Worm (Caenorhabditis elegans) whole organism, L1 larva: ENCODE results near the gene F08D12.3.

Experiments
- C16A3.4 ChIP-seq: fragments of 150-350 bp; optimal IDR thresholded peaks from 2 replicates; lab custom pipeline; 2014; ENCODE audit warnings: missing biosample characterization, missing genetic modification characterization
- F16B12.6 ChIP-seq: fragments of 150-350 bp; optimal IDR thresholded peaks from 2 replicates; lab custom pipeline; 2014; ENCODE audit warnings: missing biosample characterization, missing genetic modification characterization
- aha-1 ChIP-seq: fragments of 150-350 bp; optimal IDR thresholded peaks from 2 replicates; lab custom pipeline; 2014; ENCODE audit warnings: missing biosample characterization, missing genetic modification characterization
- blmp-1 ChIP-seq: fragments of 150-350 bp; optimal IDR thresholded peaks from 2 replicates; lab custom pipeline; 2014; ENCODE audit warnings: missing biosample characterization, missing genetic modification characterization
- ceh-63 ChIP-seq: fragments of 200-800 bp; sonication (Bioruptor generic); optimal IDR thresholded peaks from 2 replicates; lab custom pipeline; 2018; ENCODE audit warnings: mild to moderate bottlenecking, missing genetic modification characterization, missing compliant biosample characterization
- ceh-8 ChIP-seq: fragments of 200-800 bp; sonication (Bioruptor generic); optimal IDR thresholded peaks from 2 replicates; lab custom pipeline; 2018; ENCODE audit warnings: mild to moderate bottlenecking, missing genetic modification characterization, moderate library complexity, missing compliant biosample characterization
- ceh-82 ChIP-seq, 3 experiments: fragments of 150-350 bp in 1 of 3; sonication (generic microtip) in 2 of 3; optimal IDR thresholded peaks; 2 replicates each; lab custom pipeline; 2014 to 2017; ENCODE audit warnings: missing biosample characterization in 3 of 3, missing genetic modification characterization in 3 of 3
- dpl-1 ChIP-seq, 3 experiments: fragments of 150-350 bp in 2 of 3; sonication (generic microtip) in 1 of 3; optimal IDR thresholded peaks; 2 replicates each; lab custom pipeline; 2014 to 2017; ENCODE audit warnings: missing biosample characterization in 3 of 3, missing genetic modification characterization in 3 of 3, missing genetic modification reagents in 3 of 3
- efl-1 ChIP-seq, 4 experiments: fragments of 150-350 bp; optimal IDR thresholded peaks in 3 of 4; peaks in 1 of 4; 1 replicate in 1 of 4; 2 replicates in 3 of 4; lab custom pipeline; 2014; ENCODE audit warnings: missing biosample characterization in 2 of 4, missing genetic modification characterization in 2 of 4, missing genetic modification reagents in 2 of 4
- efl-3 ChIP-seq: fragments of 200-800 bp; sonication (Bioruptor generic); optimal IDR thresholded peaks from 2 replicates; lab custom pipeline; 2018; ENCODE audit warnings: mild to moderate bottlenecking, missing genetic modification characterization, missing compliant biosample characterization
- elt-2 ChIP-seq: sonication (generic microtip); optimal IDR thresholded peaks from 2 replicates; lab custom pipeline; 2016; ENCODE audit warnings: missing genetic modification characterization, mild to moderate bottlenecking, inconsistent platforms, missing compliant biosample characterization, missing genetic modification reagents
- fkh-4 ChIP-seq: sonication (generic microtip); optimal IDR thresholded peaks from 2 replicates; lab custom pipeline; 2016; ENCODE audit warnings: missing compliant biosample characterization, missing genetic modification characterization, borderline replicate concordance
- fkh-8 ChIP-seq: sonication (generic microtip); optimal IDR thresholded peaks from 2 replicates; lab custom pipeline; 2016; ENCODE audit warnings: mild to moderate bottlenecking, missing genetic modification characterization, missing compliant biosample characterization
- irx-1 ChIP-seq: sonication (generic microtip); optimal IDR thresholded peaks from 2 replicates; lab custom pipeline; 2016; ENCODE audit warnings: missing genetic modification characterization, missing compliant biosample characterization
- isw-1 ChIP-seq: fragments of 200-800 bp; sonication (Bioruptor generic); IDR thresholded peaks from 2 replicates; pipeline ENCODE4 v1.3.6; 2022; ENCODE audit warnings: missing genetic modification characterization, missing compliant biosample characterization
- lin-13 ChIP-seq: fragments of 150-350 bp; optimal IDR thresholded peaks from 2 replicates; lab custom pipeline; 2014; ENCODE audit warnings: missing biosample characterization, missing genetic modification reagents, missing genetic modification characterization
- lin-14 ChIP-seq: fragments of 200-800 bp; sonication (Bioruptor generic); optimal IDR thresholded peaks from 2 replicates; lab custom pipeline; 2018; ENCODE audit warnings: mild to moderate bottlenecking, missing genetic modification characterization, moderate library complexity, missing compliant biosample characterization
- lin-15B ChIP-seq: fragments of 150-350 bp; sonication (generic microtip); optimal IDR thresholded peaks from 3 replicates; lab custom pipeline; 2014; ENCODE audit warnings: missing biosample characterization, missing genetic modification characterization
- lin-35 ChIP-seq, 2 experiments: fragments of 150-350 bp; optimal IDR thresholded peaks; 2 replicates each; lab custom pipeline; 2014; ENCODE audit warnings: missing biosample characterization in 2 of 2, missing genetic modification characterization in 2 of 2, missing genetic modification reagents in 2 of 2
- lsy-2 ChIP-seq, 2 experiments: fragments of 150-350 bp; optimal IDR thresholded peaks; 2 replicates each; lab custom pipeline; 2014; ENCODE audit warnings: missing biosample characterization in 2 of 2, missing genetic modification characterization in 2 of 2
- mdl-1 ChIP-seq, 2 experiments: fragments of 150-350 bp; optimal IDR thresholded peaks; 2 replicates each; lab custom pipeline; 2014 to 2017; ENCODE audit warnings: missing biosample characterization in 2 of 2, missing genetic modification characterization in 2 of 2, inconsistent platforms in 1 of 2
- mef-2 ChIP-seq: fragments of 150-350 bp; optimal IDR thresholded peaks from 2 replicates; lab custom pipeline; 2014; ENCODE audit warnings: missing biosample characterization, missing genetic modification characterization
- nhr-11 ChIP-seq: fragments of 150-350 bp; optimal IDR thresholded peaks from 2 replicates; lab custom pipeline; 2014; ENCODE audit warnings: missing biosample characterization, missing genetic modification characterization
- nhr-19 ChIP-seq: fragments of 200-800 bp; sonication (Bioruptor generic); conservative IDR thresholded peaks from 2 replicates; pipeline ENCODE4 v1.3.6; 2022; ENCODE audit warnings: missing genetic modification characterization, missing compliant biosample characterization
- nhr-77 ChIP-seq: fragments of 150-350 bp; optimal IDR thresholded peaks from 2 replicates; lab custom pipeline; 2014; ENCODE audit warnings: missing biosample characterization, missing genetic modification characterization
- nhr-84 ChIP-seq: sonication (generic microtip); optimal IDR thresholded peaks from 2 replicates; lab custom pipeline; 2017; ENCODE audit warnings: missing biosample characterization, missing genetic modification characterization
- snpc-4 ChIP-seq: fragments of 150-350 bp; optimal IDR thresholded peaks from 2 replicates; lab custom pipeline; 2014; ENCODE audit warnings: missing biosample characterization, missing genetic modification characterization
- snu-23 ChIP-seq: sonication (generic microtip); optimal IDR thresholded peaks from 2 replicates; lab custom pipeline; 2016; ENCODE audit warnings: missing genetic modification characterization, missing compliant biosample characterization
- sptf-1 ChIP-seq: fragments of 150-350 bp; optimal IDR thresholded peaks from 2 replicates; lab custom pipeline; 2014; ENCODE audit warnings: missing biosample characterization, missing genetic modification characterization
- swsn-7 ChIP-seq: sonication (generic microtip); optimal IDR thresholded peaks from 2 replicates; lab custom pipeline; 2016; ENCODE audit warnings: missing genetic modification characterization, missing compliant biosample characterization
- tbx-2 ChIP-seq: sonication (generic microtip); optimal IDR thresholded peaks from 2 replicates; lab custom pipeline; 2016; ENCODE audit warnings: missing genetic modification characterization, missing compliant biosample characterization
- unc-130 ChIP-seq: fragments of 150-350 bp; optimal IDR thresholded peaks from 2 replicates; lab custom pipeline; 2017; ENCODE audit warnings: missing biosample characterization, missing genetic modification characterization, inconsistent platforms
- unc-30 ChIP-seq: sonication (generic microtip); optimal IDR thresholded peaks from 2 replicates; lab custom pipeline; 2017; ENCODE audit warnings: missing biosample characterization, missing genetic modification characterization
- unc-86 ChIP-seq: sonication (generic microtip); optimal IDR thresholded peaks from 2 replicates; lab custom pipeline; 2016; ENCODE audit warnings: missing genetic modification characterization, missing compliant biosample characterization
- unc-98 ChIP-seq: fragments of 200-800 bp; sonication (Bioruptor generic); IDR thresholded peaks from 2 replicates; pipeline ENCODE4 v1.3.6; 2022; ENCODE audit warnings: missing genetic modification characterization, missing compliant biosample characterization
- vab-15 ChIP-seq: sonication (generic microtip); optimal IDR thresholded peaks from 2 replicates; lab custom pipeline; 2017; ENCODE audit warnings: missing genotype, mild to moderate bottlenecking, missing genetic modification characterization, missing compliant biosample characterization
- xbp-1 ChIP-seq: sonication (generic microtip); optimal IDR thresholded peaks from 2 replicates; lab custom pipeline; 2016; ENCODE audit warnings: missing genetic modification characterization, missing compliant biosample characterization
- zag-1 ChIP-seq: fragments of 150-350 bp; optimal IDR thresholded peaks from 2 replicates; lab custom pipeline; 2014; ENCODE audit warnings: missing biosample characterization, missing genetic modification characterization

F08D12.3 gene

DNA sequence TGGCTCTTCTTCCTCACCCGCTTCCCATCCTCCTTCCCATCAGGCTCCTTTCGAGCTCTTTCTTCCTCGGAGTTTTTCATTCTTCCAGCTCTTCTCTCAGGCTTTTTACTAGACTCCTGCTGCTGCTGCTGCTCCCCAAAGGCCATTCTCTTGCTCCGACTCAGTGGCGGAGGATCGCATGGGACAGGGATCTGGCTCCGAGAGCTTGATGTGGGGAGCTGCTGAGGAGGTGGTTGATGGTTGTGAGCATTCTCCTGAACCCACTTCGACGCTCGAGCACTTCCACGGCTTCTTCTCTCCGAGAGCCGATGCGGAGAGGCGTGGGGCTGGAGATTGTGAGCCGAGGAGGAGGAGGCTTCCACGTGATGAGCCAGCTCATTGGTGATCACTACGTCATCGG is 6.4 kb downstream of the F08D12.3 start:
- no peak for TF ChIP-seq efl-1 (optimal IDR thresholded peaks at IDR 0.05; lab: Kevin White, UChicago)
- TF ChIP-seq efl-1 (GFP tag; optimal IDR thresholded peaks at IDR 0.05 in 1 of 2; lab: Kevin White, UChicago), result peak in 1 of 2 experiments; percentile 49
- no peak for TF ChIP-seq snu-23
- TF ChIP-seq, all 84 proteins: peak for 1

DNA sequence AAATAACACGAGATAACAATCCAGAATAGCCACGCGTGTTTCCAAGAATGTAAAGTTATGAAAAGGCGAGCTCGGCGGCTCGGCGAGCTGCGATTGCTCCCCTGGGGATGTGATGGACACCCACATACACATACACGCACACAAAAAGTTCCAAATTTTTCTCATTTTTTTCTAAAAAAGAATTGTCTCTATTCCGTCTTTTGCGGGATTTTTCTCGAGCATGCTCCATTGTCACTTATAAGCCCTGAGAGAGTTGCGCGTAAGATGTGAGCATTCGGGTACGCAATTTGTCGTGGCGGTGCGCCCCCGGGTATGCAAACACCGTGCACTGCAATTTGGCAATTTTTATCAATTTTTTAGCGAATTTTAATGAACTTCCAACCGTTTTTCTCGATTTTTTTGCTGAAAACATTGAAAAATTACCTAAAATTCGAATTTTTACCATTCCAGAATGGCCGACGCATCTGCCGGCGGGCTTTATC is 7.7 kb downstream of the F08D12.3 start, which contains the start of the genes F08D12.12 and srpa-72:
F08D12.12 (minus strand) TSS at position 51 of the 482 bp plus-strand sequence.
srpa-72 (plus strand) TSS at position 451 of the 482 bp plus-strand sequence.
- no peak for TF ChIP-seq sptf-1
- TF ChIP-seq unc-98 (GFP tag; lab: Robert Waterston, UW), result no peak
- peak; percentile 29 to 61 for TF ChIP-seq lin-35 (GFP tag; optimal IDR thresholded peaks at IDR 0.05; lab: Kevin White, UChicago)
- peak; percentile 15 for TF ChIP-seq lin-15B (tag; lab: Kevin White, UChicago)
- peak; percentile 57 for TF ChIP-seq lin-14
- no peak for TF ChIP-seq aha-1 (tag; lab: Kevin White, UChicago)
- peak; percentile 27 for TF ChIP-seq lin-13
- peak; percentile 91 for TF ChIP-seq F16B12.6 (tag; lab: Kevin White, UChicago)
- TF ChIP-seq snu-23, result peak; percentile 48
- peak; percentile 26 for TF ChIP-seq vab-15 (tag; lab: Kevin White, UChicago)
- peak; percentile 18; the same call in 1 of the 2 replicates for TF ChIP-seq isw-1 (GFP tag; lab: Robert Waterston, UW)
- no peak for TF ChIP-seq mef-2 (tag; lab: Kevin White, UChicago)
- TF ChIP-seq C16A3.4, result peak; percentile 42
- peak in 2 of 3 experiments; percentile 27 to 41 for TF ChIP-seq ceh-82 (tag; optimal IDR thresholded peaks at IDR 0.05; lab: Kevin White, UChicago)
- peak; percentile 36 to 63 for TF ChIP-seq lsy-2 (tag; optimal IDR thresholded peaks at IDR 0.05; lab: Kevin White, UChicago)
- TF ChIP-seq mdl-1 (tag; optimal IDR thresholded peaks at IDR 0.05; lab: Kevin White, UChicago), result peak in 1 of 2 experiments; percentile 18
- no peak for TF ChIP-seq efl-3 (GFP tag; lab: Kevin White, UChicago)
- TF ChIP-seq unc-130 (tag; lab: Kevin White, UChicago), result peak; percentile 64
- peak; percentile 10 for TF ChIP-seq swsn-7 (tag; lab: Kevin White, UChicago)
- peak; percentile 27 for TF ChIP-seq xbp-1
- no peak for TF ChIP-seq ceh-63 (GFP tag; lab: Kevin White, UChicago)
- TF ChIP-seq nhr-19 (GFP tag; lab: Robert Waterston, UW), result peak; percentile 23
- TF ChIP-seq efl-1 (optimal IDR thresholded peaks at IDR 0.05; lab: Kevin White, UChicago), result peak; percentile 56 to 60
- TF ChIP-seq efl-1 (GFP tag; optimal IDR thresholded peaks at IDR 0.05 in 1 of 2; lab: Kevin White, UChicago), result peak; percentile 53 to 95
- TF ChIP-seq dpl-1 (GFP tag; optimal IDR thresholded peaks at IDR 0.05; lab: Kevin White, UChicago), result peak; percentile 23 to 57 (median 57)

DNA sequence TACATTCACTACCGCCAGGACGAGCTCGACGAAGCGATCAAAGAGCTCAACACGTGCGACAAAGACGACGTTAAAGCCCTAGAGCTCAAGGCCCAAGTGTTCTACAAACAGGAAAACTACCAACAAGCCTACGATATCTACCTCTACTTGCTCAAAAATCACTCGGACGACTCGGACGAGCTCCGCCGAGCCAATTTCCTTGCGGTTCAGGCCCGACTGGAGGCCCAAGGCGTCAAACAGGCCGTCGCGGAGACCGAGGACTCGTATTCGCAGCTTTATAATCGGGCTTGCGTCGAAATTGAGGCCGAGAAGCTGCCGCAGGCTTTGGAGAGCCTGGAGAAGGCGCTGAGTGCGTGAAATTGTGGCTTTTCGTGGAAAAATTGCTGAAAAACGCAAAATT is 8.5 kb downstream of the F08D12.3 start:
- TF ChIP-seq snpc-4 (tag; lab: Kevin White, UChicago), result no peak
- TF ChIP-seq efl-3 (GFP tag; lab: Kevin White, UChicago), result no peak
- TF ChIP-seq lsy-2 (tag; optimal IDR thresholded peaks at IDR 0.05; lab: Kevin White, UChicago), result no peak
- no peak for TF ChIP-seq zag-1 (tag; lab: Kevin White, UChicago)
- TF ChIP-seq nhr-11 (tag; lab: Kevin White, UChicago), result no peak
- no peak for TF ChIP-seq tbx-2
- TF ChIP-seq fkh-4, result no peak
- TF ChIP-seq sptf-1, result no peak
- TF ChIP-seq elt-2 (tag; lab: Kevin White, UChicago), result no peak
- TF ChIP-seq irx-1, result no peak
- no peak for TF ChIP-seq fkh-8 (tag; lab: Kevin White, UChicago)
- TF ChIP-seq nhr-84, result no peak
- no peak for TF ChIP-seq nhr-77 (tag; lab: Kevin White, UChicago)

DNA sequence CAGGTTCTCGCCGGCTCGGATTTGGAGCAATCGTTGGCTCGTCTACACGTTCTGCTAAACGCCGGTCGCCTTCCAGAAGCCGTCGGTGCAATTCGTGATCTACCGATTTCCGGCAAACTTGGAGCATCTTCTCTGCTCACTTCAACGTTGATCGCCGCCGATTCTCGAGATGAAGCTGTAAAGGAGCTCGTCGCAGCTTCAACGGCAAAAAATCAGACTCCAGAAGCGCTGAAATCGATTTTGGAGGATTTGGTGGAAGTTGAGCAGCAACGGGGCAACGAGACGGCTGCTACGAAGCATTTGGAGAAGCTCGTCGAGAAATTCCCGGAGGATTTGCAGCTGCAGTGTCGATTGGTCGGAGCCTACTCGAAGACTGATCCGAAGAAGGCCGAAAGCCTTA is 12.3 kb downstream of the F08D12.3 start:
- no peak for TF ChIP-seq unc-86 (tag; lab: Kevin White, UChicago)
- no peak for TF ChIP-seq nhr-11 (tag; lab: Kevin White, UChicago)
- TF ChIP-seq mdl-1 (tag; optimal IDR thresholded peaks at IDR 0.05; lab: Kevin White, UChicago), result no peak
- TF ChIP-seq ceh-8 (GFP tag; lab: Kevin White, UChicago), result no peak
- TF ChIP-seq blmp-1 (tag; lab: Kevin White, UChicago), result no peak
- no peak for TF ChIP-seq fkh-8 (tag; lab: Kevin White, UChicago)
- TF ChIP-seq sptf-1, result no peak
- TF ChIP-seq unc-30 (tag; lab: Kevin White, UChicago), result no peak
